Fruit fly (Drosophila melanogaster): Measurements from ENCODE around the gene Set8.
A peak's percentile ranks its signal among the peaks of the same experiment; 100 is the strongest.

Gene Set8

DNA sequence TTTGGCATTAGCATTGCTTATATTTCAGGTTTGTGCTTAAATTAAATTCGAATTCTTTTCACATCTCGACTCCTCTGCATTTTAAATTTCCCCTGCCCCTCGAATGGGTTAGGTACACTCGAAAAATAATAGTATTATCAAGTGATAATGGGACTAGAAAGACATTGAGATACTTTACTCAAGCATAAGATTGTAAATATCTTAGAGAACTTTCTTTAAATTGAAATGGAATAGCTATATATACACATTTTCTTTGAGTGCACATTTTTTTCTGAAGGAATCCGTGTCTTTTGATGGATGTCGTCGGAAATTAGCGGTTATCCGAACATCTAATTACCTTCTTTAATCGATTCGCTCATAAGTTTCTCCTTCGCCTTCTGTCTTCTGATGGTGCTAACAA, 4.8 kb upstream of the Set8 start (continued):
- peak; percentile 8 for TF ChIP-seq nmo (GFP tag; optimal IDR thresholded peaks at IDR 0.05)
- TF ChIP-seq CG16779 (GFP tag; IDR thresholded peaks at IDR 0.05) = no peak
- no peak for TF ChIP-seq gt (GFP tag; IDR thresholded peaks at IDR 0.05)
- no peak for TF ChIP-seq CG12071 (GFP tag; optimal IDR thresholded peaks at IDR 0.05)
- TF ChIP-seq CG12236 (GFP tag; optimal IDR thresholded peaks at IDR 0.05) = no peak
- TF ChIP-seq pzg (GFP tag; optimal IDR thresholded peaks at IDR 0.05) = no peak
- TF ChIP-seq phol (tag; optimal IDR thresholded peaks at IDR 0.05) = peak; percentile 1
- TF ChIP-seq Hr39 (optimal IDR thresholded peaks at IDR 0.05) = no peak
- no peak for TF ChIP-seq trh (GFP tag; optimal IDR thresholded peaks at IDR 0.05)
- TF ChIP-seq CG9727 (GFP tag; optimal IDR thresholded peaks at IDR 0.05) = peak; percentile 25
- no peak for TF ChIP-seq CG1529 (GFP tag; optimal IDR thresholded peaks at IDR 0.05)
- no peak for TF ChIP-seq BtbVII (GFP tag; optimal IDR thresholded peaks at IDR 0.05)
- no peak for TF ChIP-seq CG18599 (GFP tag; optimal IDR thresholded peaks at IDR 0.05)
- no peak for TF ChIP-seq CG32767 (GFP tag; IDR thresholded peaks at IDR 0.05)
- TF ChIP-seq Rx (GFP tag; IDR thresholded peaks at IDR 0.05) = no peak
- TF ChIP-seq Ptx1 (GFP tag; IDR thresholded peaks at IDR 0.05) = peak; percentile 16; the same call in 1 of the 2 replicates
- no peak for TF ChIP-seq Mrtf (GFP tag; IDR thresholded peaks at IDR 0.05)
- TF ChIP-seq CG7786 (GFP tag; optimal IDR thresholded peaks at IDR 0.05) = no peak
- TF ChIP-seq schlank (tag; optimal IDR thresholded peaks at IDR 0.05) = no peak
- TF ChIP-seq Sin3A (optimal IDR thresholded peaks at IDR 0.05) = no peak
- TF ChIP-seq dm (GFP tag; optimal IDR thresholded peaks at IDR 0.05) = no peak
- TF ChIP-seq BEAF-32 (GFP tag; optimal IDR thresholded peaks at IDR 0.05) = no peak
- no peak for TF ChIP-seq onecut (GFP tag; IDR thresholded peaks at IDR 0.05)
- TF ChIP-seq Gsc (GFP tag; IDR thresholded peaks at IDR 0.05) = no peak
- no peak for TF ChIP-seq dimm (GFP tag; IDR thresholded peaks at IDR 0.05)
- no peak for TF ChIP-seq so (GFP tag; IDR thresholded peaks at IDR 0.05)
- no peak for TF ChIP-seq sc (optimal IDR thresholded peaks at IDR 0.05)
- TF ChIP-seq sc (GFP tag; optimal IDR thresholded peaks at IDR 0.05) = no peak
- TF ChIP-seq CG4730 (GFP tag; IDR thresholded peaks at IDR 0.05) = 0 out of 2 replicates have a peak, but pooled peaks have one; percentile 15
- TF ChIP-seq CG12155 (GFP tag; optimal IDR thresholded peaks at IDR 0.05) = no peak
- TF ChIP-seq CG2129 (GFP tag; IDR thresholded peaks at IDR 0.05; ENCODE audit: partially characterized antibody) = no peak
- TF ChIP-seq CG6854 (GFP tag; optimal IDR thresholded peaks at IDR 0.05) = no peak
- TF ChIP-seq CG9932 (GFP tag; IDR thresholded peaks at IDR 0.05) = peak; percentile 52; the same call in 1 of the 2 replicates
- no peak for TF ChIP-seq PHDP (tag; optimal IDR thresholded peaks at IDR 0.05)
- no peak for TF ChIP-seq CG6654 (GFP tag; optimal IDR thresholded peaks at IDR 0.05)
- no peak for TF ChIP-seq ash1 (GFP tag; optimal IDR thresholded peaks at IDR 0.05)
- no peak for TF ChIP-seq NfI (GFP tag; optimal IDR thresholded peaks at IDR 0.05)
- TF ChIP-seq danr (GFP tag; IDR thresholded peaks at IDR 0.05) = peak; percentile 33; the same call in 1 of the 2 replicates
- TF ChIP-seq E2f1 (GFP tag; IDR thresholded peaks at IDR 0.05) = no peak
- TF ChIP-seq cg (GFP tag; optimal IDR thresholded peaks at IDR 0.05) = no peak
- no peak for TF ChIP-seq ken (GFP tag; IDR thresholded peaks at IDR 0.05)
- no peak for TF ChIP-seq CG30431 (GFP tag; optimal IDR thresholded peaks at IDR 0.05)
- peak; percentile 40; the same call in 1 of the 3 replicates for TF ChIP-seq tgo (GFP tag; IDR thresholded peaks at IDR 0.05)
- no peak for TF ChIP-seq Atf-2 (GFP tag; optimal IDR thresholded peaks at IDR 0.05)
- TF ChIP-seq CG13775 (GFP tag; optimal IDR thresholded peaks at IDR 0.05) = no peak
- TF ChIP-seq exex (tag; optimal IDR thresholded peaks at IDR 0.05) = no peak
- no peak for TF ChIP-seq CG9797 (GFP tag; optimal IDR thresholded peaks at IDR 0.05)
- peak in 1 of 2 experiments; percentile 27 for TF ChIP-seq dpn (GFP tag; optimal IDR thresholded peaks at IDR 0.05)
- no peak for TF ChIP-seq tup (GFP tag; optimal IDR thresholded peaks at IDR 0.05)
- TF ChIP-seq CG3281 (GFP tag; optimal IDR thresholded peaks at IDR 0.05) = no peak
- no peak for TF ChIP-seq NFAT (GFP tag; IDR thresholded peaks at IDR 0.05)
- no peak for TF ChIP-seq CG7745 (tag; optimal IDR thresholded peaks at IDR 0.05)
- no peak for TF ChIP-seq yki (optimal IDR thresholded peaks at IDR 0.05)
- peak; percentile 22 for TF ChIP-seq lilli (GFP tag; optimal IDR thresholded peaks at IDR 0.05)

Measured in whole organism, embryonic.